Worm (Caenorhabditis elegans): ENCODE measurements around the gene ttr-22.

DNA sequence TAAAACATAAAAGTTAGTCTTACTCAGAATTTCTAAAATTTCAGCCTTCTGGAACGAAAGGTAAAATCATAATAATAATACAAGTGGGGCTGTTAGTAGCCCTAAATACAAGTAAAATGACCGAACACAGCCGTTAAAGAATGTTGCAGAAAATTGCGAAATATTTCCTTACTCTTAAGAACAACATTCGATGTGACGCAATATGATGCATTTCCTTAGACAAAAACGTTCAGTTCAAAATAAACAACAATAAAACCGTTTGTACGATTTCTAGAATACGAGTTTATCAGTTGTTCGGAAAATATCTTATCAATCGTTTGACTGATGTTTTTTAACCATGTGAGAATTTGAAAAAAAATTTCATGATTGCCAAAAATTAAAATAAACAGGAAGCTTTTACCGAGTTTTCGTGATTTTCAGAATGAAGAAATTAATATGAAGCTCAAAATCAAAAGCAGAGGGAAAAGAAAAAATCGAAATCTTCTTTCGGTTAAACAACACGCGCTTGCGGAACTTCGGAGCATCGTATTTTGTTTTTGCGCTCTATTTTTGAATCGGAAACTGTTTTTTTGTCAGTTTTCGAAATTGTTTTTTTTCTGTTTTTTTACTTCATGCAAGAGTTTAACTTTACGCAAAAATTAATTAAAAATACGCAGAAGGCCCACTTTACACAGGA, 4.7 kb downstream of the ttr-22 start:
- TF ChIP-seq scrt-1 (GFP tag; IDR thresholded peaks at IDR 0.05) (no peak), ama-1 (optimal IDR thresholded peaks at IDR 0.05) (no peak), F13C5.2 (tag; optimal IDR thresholded peaks at IDR 0.05) (no peak), sea-1 (GFP tag; conservative IDR thresholded peaks at IDR 0.05) (no peak), tbx-37 (GFP tag; conservative IDR thresholded peaks at IDR 0.05) (no peak), ceh-13 (GFP tag; optimal IDR thresholded peaks at IDR 0.05) (no peak), hmbx-1 (tag; optimal IDR thresholded peaks at IDR 0.05) (no peak), hmg-4 (GFP tag; optimal IDR thresholded peaks at IDR 0.05) (no peak)

Measured in whole organism, early embryonic.